Worm (Caenorhabditis elegans): ENCODE measurements around the gene T25E12.6.

Gene T25E12.6

ce11 chrV:16780554-16780953 is 38.3 kb downstream of the T25E12.6 start:
- TF ChIP-seq ceh-43 (GFP tag; optimal IDR thresholded peaks at IDR 0.05) (no peak), mls-2 (tag; optimal IDR thresholded peaks at IDR 0.05) (no peak), flh-1 (GFP tag; optimal IDR thresholded peaks at IDR 0.05) (no peak), mab-5 (tag; optimal IDR thresholded peaks at IDR 0.05) (no peak), nhr-12 (tag; optimal IDR thresholded peaks at IDR 0.05) (no peak), nhr-237 (tag; optimal IDR thresholded peaks at IDR 0.05) (no peak), ceh-83 (GFP tag; optimal IDR thresholded peaks at IDR 0.05) (no peak), nhr-76 (tag; optimal IDR thresholded peaks at IDR 0.05) (no peak), nhr-2 (tag; optimal IDR thresholded peaks at IDR 0.05) (no peak), drap-1 (GFP tag; optimal IDR thresholded peaks at IDR 0.05) (no peak), sptf-1 (tag; optimal IDR thresholded peaks at IDR 0.05) (no peak), unc-120 (tag; optimal IDR thresholded peaks at IDR 0.05; ENCODE audit: poor library complexity, severe bottlenecking) (no peak)

- TF ChIP-seq cnd-1 (tag; optimal IDR thresholded peaks at IDR 0.05) = no peak
- no peak for TF ChIP-seq sem-2 (GFP tag; optimal IDR thresholded peaks at IDR 0.05)
- TF ChIP-seq unc-120 (tag; optimal IDR thresholded peaks at IDR 0.05; ENCODE audit: poor library complexity, severe bottlenecking) = no peak
- TF ChIP-seq unc-62 (GFP tag; optimal IDR thresholded peaks at IDR 0.05) = no peak
- no peak for TF ChIP-seq lsy-2 (tag; optimal IDR thresholded peaks at IDR 0.05)
- TF ChIP-seq blmp-1 (tag; optimal IDR thresholded peaks at IDR 0.05) = no peak
- TF ChIP-seq bed-3 (GFP tag; optimal IDR thresholded peaks at IDR 0.05) = no peak
- TF ChIP-seq pha-4 (tag; optimal IDR thresholded peaks at IDR 0.05) = no peak
- TF ChIP-seq flh-1 (GFP tag; optimal IDR thresholded peaks at IDR 0.05) = no peak
- TF ChIP-seq zip-8 (tag; optimal IDR thresholded peaks at IDR 0.05) = no peak
Measured at ce11 chrV:16781974-16782373, 39.8 kb downstream of the T25E12.6 start.

ce11 chrV:16784806-16785205 is 42.6 kb downstream of the T25E12.6 start:
- TF ChIP-seq flh-1 (GFP tag; optimal IDR thresholded peaks at IDR 0.05) = no peak
- TF ChIP-seq snpc-4 (tag; optimal IDR thresholded peaks at IDR 0.05) = no peak
- TF ChIP-seq mab-5 (tag; optimal IDR thresholded peaks at IDR 0.05) = no peak
- TF ChIP-seq unc-39 (tag; optimal IDR thresholded peaks at IDR 0.05) = no peak
- TF ChIP-seq ceh-43 (GFP tag; optimal IDR thresholded peaks at IDR 0.05) = no peak
- no peak for TF ChIP-seq hlh-1 (tag; optimal IDR thresholded peaks at IDR 0.05)
- no peak for TF ChIP-seq lsy-2 (tag; optimal IDR thresholded peaks at IDR 0.05)
- no peak for TF ChIP-seq ceh-39 (tag; optimal IDR thresholded peaks at IDR 0.05)
- TF ChIP-seq lin-13 (tag; optimal IDR thresholded peaks at IDR 0.05) = no peak
- no peak for TF ChIP-seq bed-3 (GFP tag; optimal IDR thresholded peaks at IDR 0.05)
- TF ChIP-seq M03D4.4 (tag; optimal IDR thresholded peaks at IDR 0.05) = no peak
- TF ChIP-seq sem-2 (GFP tag; optimal IDR thresholded peaks at IDR 0.05) = no peak

ce11 chrV:16786012-16786411 is 43.8 kb downstream of the T25E12.6 start:
- TF ChIP-seq mep-1 (tag; optimal IDR thresholded peaks at IDR 0.05) (no peak), ces-1 (GFP tag; optimal IDR thresholded peaks at IDR 0.05) (no peak)

- no peak for TF ChIP-seq nhr-28 (tag; optimal IDR thresholded peaks at IDR 0.05)
- no peak for TF ChIP-seq nhr-2 (tag; optimal IDR thresholded peaks at IDR 0.05)
- no peak for TF ChIP-seq unc-62 (GFP tag; optimal IDR thresholded peaks at IDR 0.05)
- no peak for TF ChIP-seq ces-1 (GFP tag; optimal IDR thresholded peaks at IDR 0.05)
- TF ChIP-seq nhr-237 (tag; optimal IDR thresholded peaks at IDR 0.05) = no peak
- no peak for TF ChIP-seq flh-1 (GFP tag; optimal IDR thresholded peaks at IDR 0.05)
- no peak for TF ChIP-seq nhr-12 (tag; optimal IDR thresholded peaks at IDR 0.05)
- no peak for TF ChIP-seq sptf-1 (tag; optimal IDR thresholded peaks at IDR 0.05)
- TF ChIP-seq ceh-83 (GFP tag; optimal IDR thresholded peaks at IDR 0.05) = no peak
- no peak for TF ChIP-seq hlh-1 (tag; optimal IDR thresholded peaks at IDR 0.05)
- no peak for TF ChIP-seq tbx-8 (GFP tag; optimal IDR thresholded peaks at IDR 0.05)
- TF ChIP-seq drap-1 (GFP tag; optimal IDR thresholded peaks at IDR 0.05) = no peak
- TF ChIP-seq blmp-1 (tag; optimal IDR thresholded peaks at IDR 0.05) = no peak
- no peak for TF ChIP-seq elt-1 (tag; optimal IDR thresholded peaks at IDR 0.05; ENCODE audit: borderline replicate concordance, insufficient read depth)
- TF ChIP-seq unc-120 (tag; optimal IDR thresholded peaks at IDR 0.05; ENCODE audit: poor library complexity, severe bottlenecking) = no peak
Measured at ce11 chrV:16788967-16789366, 46.7 kb downstream of the T25E12.6 start, which contains the start of gene immt-2. Gene immt-2 (plus strand): TSS chrV:16789267.

All from whole organism, mixed stage, embryonic.